Worm (Caenorhabditis elegans): ENCODE data around the gene avr-15.

Gene avr-15

DNA sequence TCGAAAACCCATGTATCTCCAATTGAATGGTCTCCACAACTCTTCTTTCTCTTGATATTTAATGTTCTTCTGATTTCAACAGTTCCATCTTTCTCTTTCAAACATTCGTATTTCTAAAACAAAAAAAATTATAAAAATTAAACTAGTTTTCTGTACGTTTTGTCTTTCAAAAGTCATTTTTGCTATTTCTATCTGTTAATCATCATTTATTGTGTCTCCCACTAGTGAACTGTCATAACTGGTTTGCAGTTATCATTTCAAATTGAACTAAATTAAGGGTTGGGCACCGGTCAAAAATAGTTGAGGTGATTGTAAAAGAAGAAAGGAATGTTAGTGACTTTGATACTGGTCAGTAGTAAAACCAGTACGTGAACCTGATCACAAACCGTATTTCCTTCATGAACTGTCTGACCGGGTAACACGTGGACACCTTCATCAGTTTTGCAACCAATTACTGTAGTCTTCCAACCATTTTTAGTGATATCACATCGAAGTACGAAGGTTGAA is 23.2 kb downstream of the avr-15 start:
- no peak for TF ChIP-seq mep-1 (tag; optimal IDR thresholded peaks at IDR 0.05)
- TF ChIP-seq nhr-2 (tag; optimal IDR thresholded peaks at IDR 0.05), result no peak
- no peak for TF ChIP-seq nhr-76 (tag; optimal IDR thresholded peaks at IDR 0.05)
- no peak for TF ChIP-seq cnd-1 (tag; optimal IDR thresholded peaks at IDR 0.05)
- TF ChIP-seq tbx-8 (GFP tag; optimal IDR thresholded peaks at IDR 0.05), result no peak
- no peak for TF ChIP-seq snpc-4 (tag; optimal IDR thresholded peaks at IDR 0.05)
- TF ChIP-seq ceh-83 (GFP tag; optimal IDR thresholded peaks at IDR 0.05), result no peak
- no peak for TF ChIP-seq sptf-1 (tag; optimal IDR thresholded peaks at IDR 0.05)
- no peak for TF ChIP-seq unc-39 (tag; optimal IDR thresholded peaks at IDR 0.05)
- TF ChIP-seq ceh-39 (tag; optimal IDR thresholded peaks at IDR 0.05), result no peak

DNA sequence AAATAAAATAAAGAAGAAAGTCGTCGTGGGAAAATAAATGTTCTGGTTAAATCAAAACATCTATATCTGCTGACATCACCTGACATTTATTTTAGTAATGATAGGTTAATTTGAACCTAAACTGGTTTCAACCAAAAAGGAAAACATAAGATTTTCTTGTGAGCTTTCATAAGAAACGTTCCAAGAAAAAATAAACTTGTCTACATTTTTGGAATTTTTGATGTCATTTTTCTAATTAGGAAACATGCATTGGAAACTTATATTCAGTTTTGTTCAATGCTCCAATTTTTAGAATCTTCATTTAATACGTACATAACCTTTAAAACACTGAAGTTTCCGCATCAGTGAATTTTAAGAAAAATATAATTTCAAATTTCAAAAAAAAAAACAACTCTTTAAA is 25.8 kb downstream of the avr-15 start:
- TF ChIP-seq pha-4 (tag; optimal IDR thresholded peaks at IDR 0.05) (no peak), drap-1 (GFP tag; optimal IDR thresholded peaks at IDR 0.05) (no peak), hlh-1 (tag; optimal IDR thresholded peaks at IDR 0.05) (no peak), sem-2 (GFP tag; optimal IDR thresholded peaks at IDR 0.05) (no peak), ceh-39 (tag; optimal IDR thresholded peaks at IDR 0.05) (no peak), blmp-1 (tag; optimal IDR thresholded peaks at IDR 0.05) (no peak), nhr-237 (tag; optimal IDR thresholded peaks at IDR 0.05) (no peak), nhr-76 (tag; optimal IDR thresholded peaks at IDR 0.05) (no peak), lsy-2 (tag; optimal IDR thresholded peaks at IDR 0.05) (no peak), nhr-2 (tag; optimal IDR thresholded peaks at IDR 0.05) (no peak), bed-3 (GFP tag; optimal IDR thresholded peaks at IDR 0.05) (no peak), unc-39 (tag; optimal IDR thresholded peaks at IDR 0.05) (no peak), flh-1 (GFP tag; optimal IDR thresholded peaks at IDR 0.05) (no peak)

DNA sequence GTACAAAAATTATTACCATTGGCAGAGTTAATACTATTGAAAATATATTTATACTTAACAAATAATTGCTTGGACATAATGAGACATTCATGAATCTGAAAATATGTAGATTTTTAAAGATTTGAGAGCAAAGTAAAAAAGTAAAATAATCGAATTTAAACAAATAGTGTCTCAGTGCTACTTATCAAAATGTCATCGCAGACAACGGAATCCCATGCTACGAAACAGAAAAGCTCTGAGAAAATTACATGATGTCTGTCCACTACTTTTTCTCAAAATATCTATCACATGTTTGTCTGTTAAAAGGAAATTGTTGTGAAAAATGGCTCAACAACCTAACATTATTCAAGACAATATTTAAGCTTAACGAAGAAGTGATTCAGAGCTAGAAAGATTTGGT is 27.2 kb downstream of the avr-15 start, which contains the start of gene T10G3.4:
TSS of gene T10G3.4 (minus strand) at position 101 of the 400 bp plus-strand sequence.
- no peak for TF ChIP-seq mab-5 (tag; optimal IDR thresholded peaks at IDR 0.05)
- TF ChIP-seq flh-1 (GFP tag; optimal IDR thresholded peaks at IDR 0.05), result no peak
- no peak for TF ChIP-seq nhr-28 (tag; optimal IDR thresholded peaks at IDR 0.05)
- TF ChIP-seq tbx-8 (GFP tag; optimal IDR thresholded peaks at IDR 0.05), result no peak
- TF ChIP-seq unc-120 (tag; optimal IDR thresholded peaks at IDR 0.05; ENCODE audit: poor library complexity, severe bottlenecking), result no peak
- no peak for TF ChIP-seq elt-1 (tag; optimal IDR thresholded peaks at IDR 0.05; ENCODE audit: borderline replicate concordance, insufficient read depth)
- no peak for TF ChIP-seq nhr-12 (tag; optimal IDR thresholded peaks at IDR 0.05)
- no peak for TF ChIP-seq nhr-237 (tag; optimal IDR thresholded peaks at IDR 0.05)
- TF ChIP-seq nhr-2 (tag; optimal IDR thresholded peaks at IDR 0.05), result no peak
- no peak for TF ChIP-seq lin-32 (GFP tag; optimal IDR thresholded peaks at IDR 0.05)
- TF ChIP-seq drap-1 (GFP tag; optimal IDR thresholded peaks at IDR 0.05), result no peak
- no peak for TF ChIP-seq pha-4 (tag; optimal IDR thresholded peaks at IDR 0.05)
- TF ChIP-seq elt-3 (tag; optimal IDR thresholded peaks at IDR 0.05), result no peak

DNA sequence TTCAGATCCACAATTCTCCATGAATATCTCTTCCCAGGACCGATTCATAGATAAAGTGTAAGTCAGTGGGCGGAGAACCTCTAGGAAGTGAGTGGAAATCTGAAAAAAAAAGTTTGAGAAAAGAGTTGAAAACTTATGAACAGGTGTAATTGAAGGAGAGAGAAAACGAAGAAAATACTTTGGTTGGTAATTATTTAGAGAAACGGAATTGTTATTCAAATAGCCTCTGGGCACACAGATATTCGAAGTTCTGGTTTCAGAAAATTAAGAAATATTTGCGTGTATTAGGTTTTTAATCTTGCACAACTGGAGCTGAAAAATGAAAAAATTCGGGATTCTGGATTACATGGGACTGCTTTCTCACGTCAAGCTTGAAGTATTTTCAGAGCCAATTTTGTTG is 31.8 kb downstream of the avr-15 start, which contains the start of gene T10G3.2:
TSS of gene T10G3.2 (minus strand) at position 101 of the 400 bp plus-strand sequence.
- no peak for TF ChIP-seq ceh-39 (tag; optimal IDR thresholded peaks at IDR 0.05)
- TF ChIP-seq ceh-43 (GFP tag; optimal IDR thresholded peaks at IDR 0.05), result no peak
- no peak for TF ChIP-seq elt-3 (tag; optimal IDR thresholded peaks at IDR 0.05)
- TF ChIP-seq nhr-76 (tag; optimal IDR thresholded peaks at IDR 0.05), result no peak
- TF ChIP-seq pha-4 (tag; optimal IDR thresholded peaks at IDR 0.05), result no peak
- TF ChIP-seq ztf-11 (tag; optimal IDR thresholded peaks at IDR 0.05), result no peak
- TF ChIP-seq M03D4.4 (tag; optimal IDR thresholded peaks at IDR 0.05), result no peak
- TF ChIP-seq lin-13 (tag; optimal IDR thresholded peaks at IDR 0.05), result no peak
- no peak for TF ChIP-seq sptf-1 (tag; optimal IDR thresholded peaks at IDR 0.05)
- no peak for TF ChIP-seq snpc-4 (tag; optimal IDR thresholded peaks at IDR 0.05)
- no peak for TF ChIP-seq drap-1 (GFP tag; optimal IDR thresholded peaks at IDR 0.05)
- no peak for TF ChIP-seq sem-2 (GFP tag; optimal IDR thresholded peaks at IDR 0.05)
- TF ChIP-seq ces-1 (GFP tag; optimal IDR thresholded peaks at IDR 0.05), result no peak
- no peak for TF ChIP-seq mep-1 (tag; optimal IDR thresholded peaks at IDR 0.05)
- no peak for TF ChIP-seq cnd-1 (tag; optimal IDR thresholded peaks at IDR 0.05)

DNA sequence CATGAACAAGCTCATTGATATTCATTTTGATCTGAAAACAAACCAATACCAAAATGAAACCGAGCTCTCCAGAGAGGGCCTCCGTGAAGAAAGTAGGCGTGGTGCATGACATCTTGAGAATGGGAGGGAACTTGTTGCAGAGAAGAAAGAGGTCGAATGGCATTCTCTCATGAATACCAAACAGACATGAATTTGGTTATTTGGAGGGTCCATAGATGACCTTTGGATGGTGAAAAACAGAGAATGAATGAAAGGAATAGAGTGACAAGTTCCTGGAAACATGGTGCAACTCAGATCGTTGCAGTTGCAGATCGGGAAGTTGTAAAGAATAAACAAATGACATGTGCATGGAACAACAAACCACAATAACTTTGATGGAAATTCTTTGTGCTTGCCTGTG is 35.2 kb downstream of the avr-15 start, which contains the start of gene T10G3.8:
TSS of gene T10G3.8 (minus strand) at position 101 of the 400 bp plus-strand sequence.
- TF ChIP-seq sem-2 (GFP tag; optimal IDR thresholded peaks at IDR 0.05), result no peak
- TF ChIP-seq mab-5 (tag; optimal IDR thresholded peaks at IDR 0.05), result no peak
- no peak for TF ChIP-seq sptf-1 (tag; optimal IDR thresholded peaks at IDR 0.05)
- no peak for TF ChIP-seq ceh-83 (GFP tag; optimal IDR thresholded peaks at IDR 0.05)
- no peak for TF ChIP-seq nhr-76 (tag; optimal IDR thresholded peaks at IDR 0.05)
- TF ChIP-seq ztf-11 (tag; optimal IDR thresholded peaks at IDR 0.05), result no peak
- no peak for TF ChIP-seq cnd-1 (tag; optimal IDR thresholded peaks at IDR 0.05)

Data from whole organism, mixed stage, embryonic.